Fruit fly (Drosophila melanogaster): Measurements from ENCODE around the gene CG13028.

- TF ChIP-seq Sin3A (optimal IDR thresholded peaks at IDR 0.05) (no peak), h (optimal IDR thresholded peaks at IDR 0.05) (no peak)
Observed at dm6 chr3L:16955219-16956002, 32.4 kb downstream of the CG13028 start.

All from Kc167 (cell line).